Worm (Caenorhabditis elegans) whole organism, L4/young adult: ENCODE measurements around the gene T13C2.3.

Source experiments
- W03F9.2 ChIP-seq: fragments of 150-350 bp; optimal IDR thresholded peaks from 2 replicates; lab custom pipeline; 2014; ENCODE audit warnings: missing biosample characterization, missing genetic modification characterization
- him-1 ChIP-seq: sonication (generic microtip); optimal IDR thresholded peaks from 2 replicates; lab custom pipeline; 2016; ENCODE audit warnings: missing genotype, missing genetic modification reagents, missing genetic modification characterization, missing compliant biosample characterization

DNA sequence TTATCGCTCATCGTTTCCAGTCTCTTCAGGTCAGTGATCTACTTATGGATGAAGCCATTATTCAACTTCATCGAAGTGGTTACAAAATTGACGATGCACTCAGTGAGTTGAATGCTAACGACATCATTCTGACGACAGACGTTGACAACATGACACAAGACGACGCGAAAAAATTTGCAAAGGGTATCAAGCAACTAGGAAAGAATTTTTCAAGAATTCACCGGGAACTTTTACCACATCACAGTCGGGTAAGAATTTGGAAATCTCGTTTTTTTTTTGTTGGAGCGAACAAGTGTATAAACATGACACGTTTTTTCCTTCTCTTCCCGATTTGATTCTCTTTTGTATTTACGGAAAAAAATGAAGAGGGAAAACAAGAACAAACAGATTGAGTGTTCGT lies 51.6 kb downstream of the T13C2.3 start:
- no peak for TF ChIP-seq W03F9.2 (tag; lab: Kevin White, UChicago)
- no peak for TF ChIP-seq him-1 (tag; lab: Kevin White, UChicago)
